Fruit fly (Drosophila melanogaster) Kc167 (cell line): ENCODE measurements around the gene CG8036.

Experiments
- Myc ChIP-seq: fragments of >200 bp; optimal IDR thresholded peaks from 2 replicates; lab custom pipeline; 2017; ENCODE audit warnings: missing external identifiers
- h ChIP-seq: fragments of >200 bp; optimal IDR thresholded peaks from 3 replicates; lab custom pipeline; 2018; ENCODE audit warnings: missing external identifiers
- insv ChIP-seq: fragments of >200 bp; optimal IDR thresholded peaks from 3 replicates; lab custom pipeline; 2018; ENCODE audit warnings: missing external identifiers

- TF ChIP-seq insv (no peak), h (lab: Kevin White, UChicago) (no peak), Myc (lab: Kevin White, UChicago) (no peak)
Observed at dm6 chr3R:8642376-8642966, 25.2 kb upstream of the CG8036 start.
